Fruit fly (Drosophila melanogaster): ENCODE measurements around the gene CG17361.

The CG17361 gene

DNA sequence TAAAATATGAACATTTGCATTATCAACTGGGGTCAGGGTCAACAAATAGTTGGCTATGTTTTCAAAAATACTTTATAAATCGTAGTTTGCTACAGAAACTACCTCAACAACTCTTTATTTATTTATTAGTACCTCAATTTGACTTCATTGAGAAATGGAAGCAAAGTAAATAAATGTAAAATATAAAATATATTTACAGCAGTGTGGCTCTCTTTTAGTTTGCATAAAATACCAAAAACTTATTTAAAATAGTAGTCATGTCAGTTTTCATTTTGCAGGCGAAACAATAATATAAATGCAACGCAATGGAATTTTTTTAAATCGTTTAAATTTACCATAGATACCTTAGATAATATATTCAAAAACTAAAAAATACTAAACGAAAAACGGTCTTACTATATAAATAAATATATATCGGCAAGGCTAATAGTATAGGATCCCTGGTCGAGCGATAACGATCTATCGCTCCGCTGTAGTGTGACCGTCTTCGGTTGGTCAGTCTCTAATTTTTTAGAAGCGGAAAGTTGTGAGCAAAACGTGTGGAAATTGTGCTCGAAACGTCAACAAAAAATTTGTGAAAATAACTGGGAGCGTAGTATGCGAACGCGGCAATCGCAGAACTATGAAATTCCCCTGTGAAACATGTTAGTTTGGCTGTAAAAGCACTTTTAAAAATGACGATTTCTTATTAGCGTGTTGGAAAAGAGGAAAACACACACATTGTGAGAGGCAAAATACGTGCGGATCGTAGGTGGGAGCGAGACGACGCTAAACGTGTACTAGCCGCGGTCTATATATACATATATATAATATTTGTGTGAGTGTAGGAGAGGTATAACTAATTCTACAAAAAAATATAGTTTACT is 4.9 kb downstream of the CG17361 start, which contains the start of the genes Nprl3 and upSET (continued):
- TF ChIP-seq cad (GFP tag; optimal IDR thresholded peaks at IDR 0.05) (no peak), CG6689 (GFP tag; IDR thresholded peaks at IDR 0.05) (no peak), sr (GFP tag; IDR thresholded peaks at IDR 0.05) (no peak), gcm2 (GFP tag; optimal IDR thresholded peaks at IDR 0.05) (no peak), lbe (GFP tag; optimal IDR thresholded peaks at IDR 0.05) (no peak), CG8944 (GFP tag; optimal IDR thresholded peaks at IDR 0.05) (no peak), cas (GFP tag; IDR thresholded peaks at IDR 0.05) (no peak), CG9876 (GFP tag; optimal IDR thresholded peaks at IDR 0.05) (no peak), gsb (GFP tag; IDR thresholded peaks at IDR 0.05) (no peak), CG9215 (GFP tag; IDR thresholded peaks at IDR 0.05) (no peak), CG2129 (GFP tag; IDR thresholded peaks at IDR 0.05; ENCODE audit: partially characterized antibody) (peak; percentile 73), CG7786 (GFP tag; optimal IDR thresholded peaks at IDR 0.05) (no peak), dmrt99B (tag; optimal IDR thresholded peaks at IDR 0.05) (no peak), CG1832 (GFP tag; optimal IDR thresholded peaks at IDR 0.05) (peak; percentile 63), Xrp1 (GFP tag; IDR thresholded peaks at IDR 0.05) (no peak; the same call in 1 of the 2 replicates), zfh2 (GFP tag; optimal IDR thresholded peaks at IDR 0.05) (no peak), gsb-n (tag; optimal IDR thresholded peaks at IDR 0.05) (no peak), ttk (GFP tag; IDR thresholded peaks at IDR 0.05) (no peak), CG31224 (GFP tag; IDR thresholded peaks at IDR 0.05) (no peak), zfh1 (GFP tag; IDR thresholded peaks at IDR 0.05) (no peak), CG6272 (GFP tag; IDR thresholded peaks at IDR 0.05) (no peak), CG15269 (tag; optimal IDR thresholded peaks at IDR 0.05) (no peak), Gug (GFP tag; IDR thresholded peaks at IDR 0.05) (no peak), sens (GFP tag) (peak; percentile 72), Dek (tag; optimal IDR thresholded peaks at IDR 0.05) (no peak), CG18476 (GFP tag; optimal IDR thresholded peaks at IDR 0.05) (no peak), Bgb (GFP tag; IDR thresholded peaks at IDR 0.05; ENCODE audit: partially characterized antibody) (peak; percentile 91), shn (GFP tag; optimal IDR thresholded peaks at IDR 0.05) (no peak), B-H1 (GFP tag; IDR thresholded peaks at IDR 0.05) (no peak), gro (GFP tag; optimal IDR thresholded peaks at IDR 0.05) (no peak), CG2199 (GFP tag; IDR thresholded peaks at IDR 0.05) (no peak), Deaf1 (tag; optimal IDR thresholded peaks at IDR 0.05) (no peak), CG18619 (GFP tag; optimal IDR thresholded peaks at IDR 0.05) (no peak), al (GFP tag; IDR thresholded peaks at IDR 0.05) (no peak), yki (optimal IDR thresholded peaks at IDR 0.05) (no peak), BEAF-32 (GFP tag; optimal IDR thresholded peaks at IDR 0.05) (peak; percentile 94), CG9817 (tag; optimal IDR thresholded peaks at IDR 0.05) (no peak), Drgx (GFP tag; IDR thresholded peaks at IDR 0.05) (no peak), bbx (GFP tag; IDR thresholded peaks at IDR 0.05; ENCODE audit: partially characterized antibody) (peak; percentile 90), B-H2 (GFP tag; optimal IDR thresholded peaks at IDR 0.05) (no peak), CG10431 (GFP tag; optimal IDR thresholded peaks at IDR 0.05) (no peak), tgo (GFP tag; IDR thresholded peaks at IDR 0.05) (no peak), ranshi (GFP tag; IDR thresholded peaks at IDR 0.05) (no peak), CG14050 (GFP tag; IDR thresholded peaks at IDR 0.05) (no peak), Nf-YA (GFP tag; IDR thresholded peaks at IDR 0.05) (no peak), D (optimal IDR thresholded peaks at IDR 0.05) (no peak), D (GFP tag; optimal IDR thresholded peaks at IDR 0.05) (no peak), nom (GFP tag; optimal IDR thresholded peaks at IDR 0.05) (peak; percentile 40), CG13287 (GFP tag; IDR thresholded peaks at IDR 0.05; ENCODE audit: partially characterized antibody) (peak; percentile 88), Atf6 (GFP tag; IDR thresholded peaks at IDR 0.05) (no peak), amos (GFP tag; IDR thresholded peaks at IDR 0.05; ENCODE audit: partially characterized antibody) (peak; percentile 95)
